Fruit fly (Drosophila melanogaster) ovary, adult (tissue): ENCODE measurements around the gene CG17826.

ENCODE experiments used
- CG17801 ChIP-seq: fragments of 200-800 bp; optimal IDR thresholded peaks from 2 replicates; lab custom pipeline; 2019; ENCODE audit warnings: missing biosample characterization, mild to moderate bottlenecking, missing genetic modification characterization, moderate library complexity; ENCODE audit not compliant: partially characterized antibody

Gene CG17826

dm6 chr3L:11966104-11966503 is 16.5 kb downstream of the CG17826 start, which contains the start of gene prc:
Gene prc (minus strand): TSS chr3L:11966131.
- no peak for TF ChIP-seq CG17801 (GFP tag; lab: Kevin White, UChicago)

- no peak for TF ChIP-seq CG17801 (GFP tag; lab: Kevin White, UChicago)
Observed at dm6 chr3L:11972879-11973278, 23.2 kb downstream of the CG17826 start, which contains the start of gene Muc68E. Gene Muc68E (minus strand): TSS chr3L:11972979.

dm6 chr3L:11973690-11974089 is 24.1 kb downstream of the CG17826 start, which contains the start of gene CG42397:
Gene CG42397 (minus strand): TSS chr3L:11973790.
- TF ChIP-seq CG17801 (GFP tag; lab: Kevin White, UChicago) = no peak

- no peak for TF ChIP-seq CG17801 (GFP tag; lab: Kevin White, UChicago)
Observed at dm6 chr3L:11974605-11975004, 25.0 kb downstream of the CG17826 start, which contains the start of gene CG14125. Gene CG14125 (plus strand): TSS chr3L:11974905.

- no peak for TF ChIP-seq CG17801 (GFP tag; lab: Kevin White, UChicago)
Observed at dm6 chr3L:11975811-11976210, 26.2 kb downstream of the CG17826 start, which contains the start of gene CG43896. Gene CG43896 (plus strand): TSS chr3L:11976111.

dm6 chr3L:11984606-11985005 is 35.0 kb downstream of the CG17826 start, which contains the start of gene CG6938:
Gene CG6938 (plus strand): TSS chr3L:11984906.
- no peak for TF ChIP-seq CG17801 (GFP tag; lab: Kevin White, UChicago)

dm6 chr3L:11990436-11990835 is 40.8 kb downstream of the CG17826 start, which contains the start of gene CG6931:
Gene CG6931 (plus strand): TSS chr3L:11990736.
- TF ChIP-seq CG17801 (GFP tag; lab: Kevin White, UChicago) = no peak

- peak; percentile 68 for TF ChIP-seq CG17801 (GFP tag; lab: Kevin White, UChicago)
Observed at dm6 chr3L:11992960-11993359, 43.3 kb downstream of the CG17826 start, which contains the start of gene viaf. Gene viaf (minus strand): TSS chr3L:11993179.

- TF ChIP-seq CG17801 (GFP tag; lab: Kevin White, UChicago) = no peak
Observed at dm6 chr3L:11997959-11998358, 48.3 kb downstream of the CG17826 start, which contains the start of gene Grip163. Gene Grip163 (minus strand): TSS chr3L:11998138.
